Fruit fly (Drosophila melanogaster): ENCODE measurements around the gene CG17477.

Gene CG17477

dm6 chr3R:17077968-17078417, 48.7 kb downstream of the CG17477 start (continued):
- TF ChIP-seq eve (GFP tag; optimal IDR thresholded peaks at IDR 0.05) (no peak), Fer2 (tag; optimal IDR thresholded peaks at IDR 0.05) (no peak), CG2875 (GFP tag; optimal IDR thresholded peaks at IDR 0.05) (no peak), CG32532 (GFP tag; IDR thresholded peaks at IDR 0.05) (no peak; the same call in 1 of the 2 replicates), Drgx (GFP tag; IDR thresholded peaks at IDR 0.05) (no peak), Nf-YB (GFP tag; optimal IDR thresholded peaks at IDR 0.05) (no peak), ci (GFP tag; IDR thresholded peaks at IDR 0.05) (peak; percentile 32; the same call in 2 of the 3 replicates), pnt (GFP tag; optimal IDR thresholded peaks at IDR 0.05) (no peak), CG4360 (GFP tag; IDR thresholded peaks at IDR 0.05) (no peak), CG18599 (GFP tag; optimal IDR thresholded peaks at IDR 0.05) (no peak), CoRest (tag; optimal IDR thresholded peaks at IDR 0.05) (no peak), B-H2 (GFP tag; optimal IDR thresholded peaks at IDR 0.05) (peak; percentile 38), CG11695 (GFP tag; IDR thresholded peaks at IDR 0.05) (no peak), CG14710 (tag; optimal IDR thresholded peaks at IDR 0.05) (no peak), gem (tag; optimal IDR thresholded peaks at IDR 0.05) (no peak), al (GFP tag; IDR thresholded peaks at IDR 0.05) (no peak), ase (GFP tag; IDR thresholded peaks at IDR 0.05) (no peak), Sox102F (GFP tag; optimal IDR thresholded peaks at IDR 0.05) (no peak), CG7786 (GFP tag; optimal IDR thresholded peaks at IDR 0.05) (no peak), Taf1 (GFP tag; IDR thresholded peaks at IDR 0.05) (no peak), CG3281 (GFP tag; optimal IDR thresholded peaks at IDR 0.05) (peak; percentile 17), CG8281 (tag; optimal IDR thresholded peaks at IDR 0.05) (no peak), odd (GFP tag; optimal IDR thresholded peaks at IDR 0.05) (peak; percentile 1), trem (tag; optimal IDR thresholded peaks at IDR 0.05) (no peak), pb (GFP tag; optimal IDR thresholded peaks at IDR 0.05) (no peak), Scr (GFP tag; IDR thresholded peaks at IDR 0.05; ENCODE audit: partially characterized antibody) (peak; percentile 24; the same call in 1 of the 2 replicates), CG17568 (GFP tag; optimal IDR thresholded peaks at IDR 0.05) (no peak), sob (GFP tag; IDR thresholded peaks at IDR 0.05) (peak; percentile 58), CG18011 (GFP tag; optimal IDR thresholded peaks at IDR 0.05) (no peak), ab (GFP tag; optimal IDR thresholded peaks at IDR 0.05) (no peak), CG1602 (GFP tag; optimal IDR thresholded peaks at IDR 0.05) (no peak), fd96Cb (tag; optimal IDR thresholded peaks at IDR 0.05) (no peak), CG4404 (GFP tag; IDR thresholded peaks at IDR 0.05) (no peak), Hr39 (optimal IDR thresholded peaks at IDR 0.05) (no peak), CG3995 (GFP tag; optimal IDR thresholded peaks at IDR 0.05) (no peak), Deaf1 (tag; optimal IDR thresholded peaks at IDR 0.05) (no peak), CG7271 (tag; optimal IDR thresholded peaks at IDR 0.05) (no peak), CG2889 (GFP tag; IDR thresholded peaks at IDR 0.05) (no peak), Tbp (GFP tag; optimal IDR thresholded peaks at IDR 0.05) (no peak), CG7372 (GFP tag; IDR thresholded peaks at IDR 0.05) (no peak), z (GFP tag; IDR thresholded peaks at IDR 0.05) (no peak), CG6689 (GFP tag; IDR thresholded peaks at IDR 0.05) (no peak), tio (GFP tag; optimal IDR thresholded peaks at IDR 0.05) (no peak), CG12769 (tag; optimal IDR thresholded peaks at IDR 0.05) (peak; percentile 60), CG17802 (tag; optimal IDR thresholded peaks at IDR 0.05) (no peak), abd-A (tag; optimal IDR thresholded peaks at IDR 0.05) (no peak), sisA (GFP tag; IDR thresholded peaks at IDR 0.05) (no peak), CG2129 (GFP tag; IDR thresholded peaks at IDR 0.05; ENCODE audit: partially characterized antibody) (no peak), schlank (tag; optimal IDR thresholded peaks at IDR 0.05) (no peak), fru (optimal IDR thresholded peaks at IDR 0.05) (no peak), nerfin-2 (GFP tag; IDR thresholded peaks at IDR 0.05; ENCODE audit: partially characterized antibody) (no peak), ham (GFP tag; IDR thresholded peaks at IDR 0.05) (no peak)

All from whole organism, embryonic.